Worm (Caenorhabditis elegans): ENCODE data around the gene D1014.2.

- TF ChIP-seq elt-3 (tag; optimal IDR thresholded peaks at IDR 0.05) (no peak), aly-2 (tag; optimal IDR thresholded peaks at IDR 0.05) (no peak), mdl-1 (tag; optimal IDR thresholded peaks at IDR 0.05) (no peak), ces-1 (GFP tag; optimal IDR thresholded peaks at IDR 0.05) (no peak), ama-1 (optimal IDR thresholded peaks at IDR 0.05) (no peak), efl-1 (optimal IDR thresholded peaks at IDR 0.05) (no peak), efl-1 (GFP tag; optimal IDR thresholded peaks at IDR 0.05 in 1 of 2) (no peak)
These were observed 39.7 kb downstream of the D1014.2 start, which contains the start of gene srp-8 for ce11 chrV:8183384-8183783.
